Fruit fly (Drosophila melanogaster) whole organism, embryonic: ENCODE data around the gene CG8563.
A peak's percentile ranks its signal among the peaks of the same experiment; 100 is the strongest.

Source experiments
- Adf1 ChIP-seq: fragments of 200-800 bp; sonication (Bioruptor generic); IDR thresholded peaks from 2 replicates; pipeline ENCODE4 v1.3.6; 2022; ENCODE audit warnings: missing biosample characterization, missing genetic modification characterization
- B-H1 ChIP-seq: fragments of 200-800 bp; sonication (Bioruptor generic); IDR thresholded peaks from 3 replicates; pipeline ENCODE4 v1.3.6; 2022; ENCODE audit warnings: missing biosample characterization, missing genetic modification characterization
- BEAF-32 ChIP-seq: fragments of 200-800 bp; sonication (Bioruptor generic); optimal IDR thresholded peaks from 3 replicates; lab custom pipeline; 2017; ENCODE audit warnings: missing biosample characterization, missing genetic modification characterization, mild to moderate bottlenecking, moderate library complexity, missing genetic modification reagents
- CG10366 ChIP-seq: fragments of 200-800 bp; sonication (Bioruptor generic); IDR thresholded peaks from 2 replicates; pipeline ENCODE4 v1.3.6; 2022; ENCODE audit warnings: missing biosample characterization, missing genetic modification characterization
- CG12155 ChIP-seq: fragments of 200-800 bp; sonication (Bioruptor generic); optimal IDR thresholded peaks from 3 replicates; lab custom pipeline; 2016; ENCODE audit warnings: missing biosample characterization, missing genetic modification characterization
- CG14860 ChIP-seq: fragments of 200-800 bp; sonication (Bioruptor generic); IDR thresholded peaks from 3 replicates; pipeline ENCODE4 v1.3.6; 2022; ENCODE audit warnings: missing biosample characterization, missing genetic modification characterization; ENCODE audit not compliant: partially characterized antibody
- CG14965 ChIP-seq: fragments of 200-800 bp; sonication (Bioruptor generic); optimal IDR thresholded peaks from 2 replicates; lab custom pipeline; 2016; ENCODE audit warnings: missing biosample characterization, missing genetic modification characterization, borderline replicate concordance
- CG17802 ChIP-seq: fragments of 200-800 bp; sonication (Bioruptor generic); optimal IDR thresholded peaks from 2 replicates; lab custom pipeline; 2018; ENCODE audit warnings: missing biosample characterization, mild to moderate bottlenecking, missing genetic modification characterization, moderate library complexity
- CG17912 ChIP-seq: fragments of 200-800 bp; sonication (Bioruptor generic); optimal IDR thresholded peaks from 2 replicates; lab custom pipeline; 2018; ENCODE audit warnings: missing biosample characterization, mild to moderate bottlenecking, missing genetic modification characterization
- CG18262 ChIP-seq: fragments of 200-800 bp; optimal IDR thresholded peaks from 3 replicates; lab custom pipeline; 2019; ENCODE audit warnings: missing biosample characterization, mild to moderate bottlenecking, missing genetic modification characterization, moderate library complexity
- CG32772 ChIP-seq: fragments of 200-800 bp; sonication (Bioruptor generic); IDR thresholded peaks from 2 replicates; pipeline ENCODE4 v1.3.6; 2022; ENCODE audit warnings: missing biosample characterization, missing genetic modification characterization
- CG4617 ChIP-seq: fragments of 200-800 bp; sonication (Bioruptor generic); optimal IDR thresholded peaks from 3 replicates; lab custom pipeline; 2016; ENCODE audit warnings: missing biosample characterization, missing genetic modification characterization, borderline replicate concordance
- CG6175 ChIP-seq: fragments of 200-800 bp; sonication (Bioruptor generic); IDR thresholded peaks from 3 replicates; pipeline ENCODE4 v1.3.6; 2022; ENCODE audit warnings: missing biosample characterization, missing genetic modification characterization
- CG6683 ChIP-seq: fragments of 200-800 bp; sonication (Bioruptor generic); optimal IDR thresholded peaks from 2 replicates; lab custom pipeline; 2017; ENCODE audit warnings: missing biosample characterization, mild to moderate bottlenecking, missing genetic modification characterization, missing genetic modification reagents
- CG8290 ChIP-seq, 3 experiments: fragments of 200-800 bp; sonication (Bioruptor generic); optimal IDR thresholded peaks; 2 replicates each; lab custom pipeline; 2016 to 2019; ENCODE audit warnings: missing biosample characterization in 3 of 3, missing genetic modification characterization in 3 of 3, mild to moderate bottlenecking in 2 of 3, moderate library complexity in 1 of 3
- CG8924 ChIP-seq: fragments of 200-800 bp; optimal IDR thresholded peaks from 3 replicates; lab custom pipeline; 2019; ENCODE audit warnings: missing biosample characterization, mild to moderate bottlenecking, missing genetic modification characterization, moderate library complexity
- CG9437 ChIP-seq: fragments of 200-800 bp; sonication (Bioruptor generic); optimal IDR thresholded peaks from 2 replicates; lab custom pipeline; 2018; ENCODE audit warnings: missing biosample characterization, mild to moderate bottlenecking, missing genetic modification characterization
- Chrac-16 ChIP-seq: fragments of 200-800 bp; sonication (Bioruptor generic); optimal IDR thresholded peaks from 3 replicates; lab custom pipeline; 2016; ENCODE audit warnings: missing biosample characterization, missing genetic modification characterization
- Dll ChIP-seq: fragments of 200-800 bp; sonication (Bioruptor generic); IDR thresholded peaks from 4 replicates; pipeline ENCODE4 v1.3.6; 2022; ENCODE audit warnings: missing biosample characterization, missing genetic modification characterization; ENCODE audit not compliant: partially characterized antibody
- E2f2 ChIP-seq: fragments of 200-800 bp; sonication (Bioruptor generic); IDR thresholded peaks from 2 replicates; pipeline ENCODE4 v1.3.6; 2022; ENCODE audit warnings: missing biosample characterization, missing genetic modification characterization
- H2.0 ChIP-seq: fragments of 200-800 bp; sonication (Bioruptor generic); IDR thresholded peaks from 2 replicates; pipeline ENCODE4 v1.3.6; 2022; ENCODE audit warnings: missing biosample characterization, missing genetic modification characterization
- HLHmδ ChIP-seq: fragments of 200-800 bp; sonication (Bioruptor generic); optimal IDR thresholded peaks from 2 replicates; lab custom pipeline; 2018; ENCODE audit warnings: missing biosample characterization, mild to moderate bottlenecking, missing genetic modification characterization, moderate library complexity
- Hmx ChIP-seq: fragments of 200-800 bp; sonication (Bioruptor generic); optimal IDR thresholded peaks from 2 replicates; lab custom pipeline; 2016; ENCODE audit warnings: missing biosample characterization, missing genetic modification characterization
- Hr3 ChIP-seq: fragments of 200-800 bp; sonication (Bioruptor generic); optimal IDR thresholded peaks from 3 replicates; lab custom pipeline; 2016; ENCODE audit warnings: missing biosample characterization, missing genetic modification characterization
- MBD-R2 ChIP-seq: fragments of 200-800 bp; sonication (Bioruptor generic); IDR thresholded peaks from 2 replicates; pipeline ENCODE4 v1.3.6; 2022; ENCODE audit warnings: missing biosample characterization, missing genetic modification characterization
- MESR4 ChIP-seq: fragments of 200-800 bp; sonication (Bioruptor generic); optimal IDR thresholded peaks from 2 replicates; lab custom pipeline; 2018; ENCODE audit warnings: missing biosample characterization, mild to moderate bottlenecking, missing genetic modification characterization, moderate library complexity
- Optix ChIP-seq: fragments of 200-800 bp; sonication (Bioruptor generic); IDR thresholded peaks from 3 replicates; pipeline ENCODE4 v1.3.6; 2022; ENCODE audit warnings: missing biosample characterization, missing genetic modification characterization
- Ssrp ChIP-seq: fragments of 200-800 bp; sonication (Bioruptor generic); optimal IDR thresholded peaks from 2 replicates; lab custom pipeline; 2018; ENCODE audit warnings: missing biosample characterization, mild to moderate bottlenecking, missing genetic modification characterization, moderate library complexity
- ac ChIP-seq: fragments of 200-800 bp; sonication (Bioruptor generic); optimal IDR thresholded peaks from 3 replicates; lab custom pipeline; 2017; ENCODE audit warnings: missing biosample characterization, mild to moderate bottlenecking, missing genetic modification characterization
- al ChIP-seq: fragments of 200-800 bp; sonication (Bioruptor generic); IDR thresholded peaks from 2 replicates; pipeline ENCODE4 v1.3.6; 2022; ENCODE audit warnings: missing biosample characterization, missing genetic modification characterization
- bbx ChIP-seq: fragments of 200-800 bp; sonication (Bioruptor generic); IDR thresholded peaks from 2 replicates; pipeline ENCODE4 v1.3.6; 2022; ENCODE audit warnings: missing biosample characterization, missing genetic modification characterization; ENCODE audit not compliant: partially characterized antibody
- bcd ChIP-seq: fragments of 200-800 bp; sonication (Bioruptor generic); optimal IDR thresholded peaks from 2 replicates; lab custom pipeline; 2017; ENCODE audit warnings: missing biosample characterization, mild to moderate bottlenecking, missing genetic modification characterization
- da ChIP-seq: fragments of 200-800 bp; sonication (Bioruptor generic); optimal IDR thresholded peaks from 2 replicates; lab custom pipeline; 2016; ENCODE audit warnings: missing biosample characterization, missing genetic modification characterization
- exex ChIP-seq: fragments of 200-800 bp; sonication (Bioruptor generic); optimal IDR thresholded peaks from 4 replicates; lab custom pipeline; 2018; ENCODE audit warnings: missing biosample characterization, mild to moderate bottlenecking, missing genetic modification characterization, moderate library complexity
- eyg ChIP-seq: fragments of 200-800 bp; sonication (Bioruptor generic); optimal IDR thresholded peaks from 3 replicates; lab custom pipeline; 2016; ENCODE audit warnings: missing biosample characterization, missing genetic modification characterization
- gfzf ChIP-seq: fragments of 200-800 bp; sonication (Bioruptor generic); optimal IDR thresholded peaks from 2 replicates; lab custom pipeline; 2016; ENCODE audit warnings: missing biosample characterization, mild to moderate bottlenecking, missing genetic modification characterization, moderate library complexity
- grn ChIP-seq: fragments of 200-800 bp; sonication (Bioruptor generic); optimal IDR thresholded peaks from 3 replicates; lab custom pipeline; 2017; ENCODE audit warnings: missing biosample characterization, missing genetic modification characterization
- hb ChIP-seq: fragments of 200-800 bp; sonication (Bioruptor generic); IDR thresholded peaks from 3 replicates; pipeline ENCODE4 v1.3.6; 2022; ENCODE audit warnings: missing biosample characterization, missing genetic modification characterization; ENCODE audit not compliant: partially characterized antibody
- hbn ChIP-seq: fragments of 200-800 bp; sonication (Bioruptor generic); IDR thresholded peaks from 2 replicates; pipeline ENCODE4 v1.3.6; 2022; ENCODE audit warnings: missing biosample characterization, missing genetic modification characterization; ENCODE audit not compliant: partially characterized antibody
- nerfin-1 ChIP-seq: fragments of 200-800 bp; sonication (Bioruptor generic); optimal IDR thresholded peaks from 3 replicates; lab custom pipeline; 2019; ENCODE audit warnings: missing biosample characterization, mild to moderate bottlenecking, missing genetic modification characterization, moderate library complexity
- nmo ChIP-seq: fragments of 200-800 bp; sonication (Bioruptor generic); optimal IDR thresholded peaks from 2 replicates; lab custom pipeline; 2018; ENCODE audit warnings: missing biosample characterization, mild to moderate bottlenecking, missing genetic modification characterization, moderate library complexity
- pb ChIP-seq: fragments of 200-800 bp; sonication (Bioruptor generic); optimal IDR thresholded peaks from 3 replicates; lab custom pipeline; 2016; ENCODE audit warnings: missing biosample characterization, missing genetic modification characterization
- run ChIP-seq: fragments of 200-800 bp; sonication (Bioruptor generic); optimal IDR thresholded peaks from 3 replicates; lab custom pipeline; 2018; ENCODE audit warnings: missing biosample characterization, mild to moderate bottlenecking, missing genetic modification characterization
- slp2 ChIP-seq: fragments of 200-800 bp; sonication (Bioruptor generic); optimal IDR thresholded peaks from 2 replicates; lab custom pipeline; 2016; ENCODE audit warnings: missing biosample characterization, missing genetic modification characterization
- ssp ChIP-seq: fragments of 200-800 bp; sonication (Bioruptor generic); IDR thresholded peaks from 2 replicates; pipeline ENCODE4 v1.3.6; 2022; ENCODE audit warnings: missing biosample characterization, missing genetic modification characterization
- stc ChIP-seq: fragments of 200-800 bp; sonication (Bioruptor generic); IDR thresholded peaks from 2 replicates; pipeline ENCODE4 v1.3.6; 2022; ENCODE audit warnings: missing biosample characterization, missing genetic modification characterization
- tio ChIP-seq: fragments of 200-800 bp; sonication (Bioruptor generic); optimal IDR thresholded peaks from 2 replicates; lab custom pipeline; 2017; ENCODE audit warnings: missing biosample characterization, missing genetic modification characterization, inconsistent platforms
- twi ChIP-seq: fragments of 200-800 bp; optimal IDR thresholded peaks from 2 replicates; lab custom pipeline; 2019; ENCODE audit warnings: missing biosample characterization, mild to moderate bottlenecking, missing genetic modification characterization, moderate library complexity

CG8563 gene

dm6 chr3L:7367798-7368678 lies 22.5 kb upstream of the CG8563 start (continued):
- no peak for TF ChIP-seq CG32772 (GFP tag; lab: Robert Waterston, UW)
- peak; percentile 27 for TF ChIP-seq bcd
- TF ChIP-seq grn, result peak; percentile 50
- no peak for TF ChIP-seq CG4617
- TF ChIP-seq slp2 (GFP tag; lab: Kevin White, UChicago), result no peak
- peak; percentile 31 for TF ChIP-seq nerfin-1 (tag; lab: Kevin White, UChicago)
- no peak for TF ChIP-seq ac (GFP tag; lab: Kevin White, UChicago)
- peak; percentile 42 for TF ChIP-seq CG8924 (tag; lab: Kevin White, UChicago)
- no peak for TF ChIP-seq da (GFP tag; lab: Kevin White, UChicago)
- TF ChIP-seq CG6683 (GFP tag; lab: Kevin White, UChicago), result no peak
- no peak for TF ChIP-seq ssp
- peak; percentile 7 for TF ChIP-seq HLHmδ (GFP tag; lab: Kevin White, UChicago)
- TF ChIP-seq CG8290 (GFP tag; optimal IDR thresholded peaks at IDR 0.05; lab: Kevin White, UChicago), result no peak
- TF ChIP-seq CG8290 (tag; optimal IDR thresholded peaks at IDR 0.05; lab: Kevin White, UChicago), result peak in 1 of 2 experiments; percentile 41
- no peak for TF ChIP-seq CG17802
- no peak for TF ChIP-seq Chrac-16 (GFP tag; lab: Kevin White, UChicago)
- no peak for TF ChIP-seq hbn (GFP tag; lab: Robert Waterston, UW)
- TF ChIP-seq CG14860 (GFP tag; lab: Robert Waterston, UW), result no peak
- TF ChIP-seq bbx (GFP tag; lab: Robert Waterston, UW), result no peak
- no peak for TF ChIP-seq run (tag; lab: Kevin White, UChicago)
- TF ChIP-seq BEAF-32, result peak; percentile 0
- TF ChIP-seq MBD-R2, result no peak; the same call in 1 of the 2 replicates
- no peak for TF ChIP-seq CG12155 (GFP tag; lab: Kevin White, UChicago)
- TF ChIP-seq B-H1 (GFP tag; lab: Robert Waterston, UW), result no peak
- no peak for TF ChIP-seq H2.0
- TF ChIP-seq Optix (GFP tag; lab: Robert Waterston, UW), result 0 out of 3 replicates have a peak, but pooled peaks have one; percentile 22
- TF ChIP-seq Adf1, result no peak
- TF ChIP-seq nmo, result peak; percentile 24
- TF ChIP-seq exex (tag; lab: Kevin White, UChicago), result peak; percentile 88
- TF ChIP-seq tio (GFP tag; lab: Kevin White, UChicago), result no peak
- peak; percentile 18 for TF ChIP-seq CG18262 (tag; lab: Kevin White, UChicago)
- TF ChIP-seq eyg (GFP tag; lab: Kevin White, UChicago), result no peak
- no peak for TF ChIP-seq Hr3 (GFP tag; lab: Kevin White, UChicago)
- TF ChIP-seq pb (GFP tag; lab: Kevin White, UChicago), result no peak
- TF ChIP-seq CG9437 (GFP tag; lab: Kevin White, UChicago), result no peak
- TF ChIP-seq gfzf (GFP tag; lab: Kevin White, UChicago), result no peak
- peak; percentile 1 for TF ChIP-seq MESR4 (GFP tag; lab: Kevin White, UChicago)
- TF ChIP-seq al (GFP tag; lab: Robert Waterston, UW), result no peak; the same call in 1 of the 2 replicates
- peak; percentile 24; the same call in 1 of the 2 replicates for TF ChIP-seq E2f2 (GFP tag; lab: Robert Waterston, UW)
- no peak for TF ChIP-seq CG14965 (GFP tag; lab: Kevin White, UChicago)
- TF ChIP-seq CG6175 (GFP tag; lab: Robert Waterston, UW), result no peak
- no peak for TF ChIP-seq hb (GFP tag; lab: Robert Waterston, UW)
- TF ChIP-seq twi (tag; lab: Kevin White, UChicago), result no peak
- no peak for TF ChIP-seq CG17912
- no peak for TF ChIP-seq Hmx (GFP tag; lab: Kevin White, UChicago)
- 0 out of 2 replicates have a peak, but pooled peaks have one; percentile 38 for TF ChIP-seq stc (GFP tag; lab: Robert Waterston, UW)
- no peak for TF ChIP-seq Dll (GFP tag; lab: Robert Waterston, UW)
- TF ChIP-seq CG10366 (GFP tag; lab: Robert Waterston, UW), result peak; percentile 40; the same call in 1 of the 2 replicates
- TF ChIP-seq Ssrp (tag; lab: Kevin White, UChicago), result no peak
